Fruit fly (Drosophila melanogaster) whole organism, embryonic: ENCODE data around the gene PGAP2.

Experiments
- Adf1 ChIP-seq: fragments of 200-800 bp; sonication (Bioruptor generic); IDR thresholded peaks from 2 replicates; pipeline ENCODE4 v1.3.6; 2022; ENCODE audit warnings: missing biosample characterization, missing genetic modification characterization
- Aef1 ChIP-seq: fragments of 200-800 bp; sonication (Bioruptor generic); IDR thresholded peaks from 3 replicates; pipeline ENCODE4 v1.3.6; 2022; ENCODE audit warnings: missing biosample characterization, missing genetic modification characterization
- BtbVII ChIP-seq: fragments of 200-800 bp; sonication (Bioruptor generic); optimal IDR thresholded peaks from 3 replicates; lab custom pipeline; 2017; ENCODE audit warnings: missing biosample characterization, mild to moderate bottlenecking, missing genetic modification characterization
- CG10209 ChIP-seq: fragments of 200-800 bp; sonication (Bioruptor generic); optimal IDR thresholded peaks from 3 replicates; lab custom pipeline; 2017; ENCODE audit warnings: missing biosample characterization, mild to moderate bottlenecking, missing genetic modification characterization, missing genetic modification reagents
- CG1024 ChIP-seq: fragments of 200-800 bp; sonication (Bioruptor generic); IDR thresholded peaks from 2 replicates; pipeline ENCODE4 v1.3.6; 2022; ENCODE audit warnings: missing biosample characterization, missing genetic modification characterization
- CG11696 ChIP-seq: fragments of 200-800 bp; sonication (Bioruptor generic); IDR thresholded peaks from 2 replicates; pipeline ENCODE4 v1.3.6; 2022; ENCODE audit warnings: missing biosample characterization, missing genetic modification characterization
- CG15269 ChIP-seq: fragments of 200-800 bp; sonication (Bioruptor generic); optimal IDR thresholded peaks from 2 replicates; lab custom pipeline; 2018; ENCODE audit warnings: missing biosample characterization, mild to moderate bottlenecking, missing genetic modification characterization, moderate library complexity
- CG15696 ChIP-seq: fragments of 200-800 bp; sonication (Bioruptor generic); optimal IDR thresholded peaks from 2 replicates; lab custom pipeline; 2019; ENCODE audit warnings: missing biosample characterization, mild to moderate bottlenecking, missing genetic modification characterization, moderate library complexity
- CG16863 ChIP-seq: fragments of 200-800 bp; sonication (Bioruptor generic); optimal IDR thresholded peaks from 3 replicates; lab custom pipeline; 2016; ENCODE audit warnings: missing biosample characterization, missing genetic modification characterization
- CG17359 ChIP-seq: fragments of 200-800 bp; sonication (Bioruptor generic); optimal IDR thresholded peaks from 3 replicates; lab custom pipeline; 2018; ENCODE audit warnings: missing biosample characterization, mild to moderate bottlenecking, missing genetic modification characterization, moderate library complexity
- CG31388 ChIP-seq: fragments of 200-800 bp; sonication (Bioruptor generic); optimal IDR thresholded peaks from 2 replicates; lab custom pipeline; 2016; ENCODE audit warnings: missing biosample characterization, missing genetic modification characterization
- CG3281 ChIP-seq: fragments of 200-800 bp; sonication (Bioruptor generic); optimal IDR thresholded peaks from 3 replicates; lab custom pipeline; 2017; ENCODE audit warnings: missing biosample characterization, mild to moderate bottlenecking, missing genetic modification characterization
- CG4360 ChIP-seq: fragments of 200-800 bp; sonication (Bioruptor generic); IDR thresholded peaks from 2 replicates; pipeline ENCODE4 v1.3.6; 2022; ENCODE audit warnings: missing biosample characterization, missing genetic modification characterization
- CG6683 ChIP-seq: fragments of 200-800 bp; sonication (Bioruptor generic); optimal IDR thresholded peaks from 2 replicates; lab custom pipeline; 2017; ENCODE audit warnings: missing biosample characterization, mild to moderate bottlenecking, missing genetic modification characterization, missing genetic modification reagents
- CG7987 ChIP-seq: fragments of 200-800 bp; sonication (Bioruptor generic); optimal IDR thresholded peaks from 2 replicates; lab custom pipeline; 2018; ENCODE audit warnings: missing biosample characterization, mild to moderate bottlenecking, missing genetic modification characterization, moderate library complexity
- CG8281 ChIP-seq: fragments of 200-800 bp; sonication (Bioruptor generic); optimal IDR thresholded peaks from 2 replicates; lab custom pipeline; 2018; ENCODE audit warnings: missing biosample characterization, mild to moderate bottlenecking, missing genetic modification characterization, moderate library complexity
- CTCF ChIP-seq: fragments of 200-800 bp; sonication (Bioruptor generic); optimal IDR thresholded peaks from 2 replicates; lab custom pipeline; 2017; ENCODE audit warnings: missing biosample characterization, mild to moderate bottlenecking, missing genetic modification characterization, moderate library complexity
- Deaf1 ChIP-seq: fragments of 200-800 bp; optimal IDR thresholded peaks from 3 replicates; lab custom pipeline; 2019; ENCODE audit warnings: missing biosample characterization, mild to moderate bottlenecking, missing genetic modification characterization, moderate library complexity
- Lhr ChIP-seq: fragments of 200-800 bp; sonication (Bioruptor generic); optimal IDR thresholded peaks from 3 replicates; lab custom pipeline; 2017; ENCODE audit warnings: mild to moderate bottlenecking, missing biosample characterization, missing genetic modification reagents, missing genetic modification characterization
- Side ChIP-seq: fragments of 200-800 bp; sonication (Bioruptor generic); optimal IDR thresholded peaks from 2 replicates; lab custom pipeline; 2016; ENCODE audit warnings: missing biosample characterization, missing genetic modification characterization
- Sox100B ChIP-seq: fragments of 200-800 bp; sonication (Bioruptor generic); optimal IDR thresholded peaks from 3 replicates; lab custom pipeline; 2018; ENCODE audit warnings: missing biosample characterization, mild to moderate bottlenecking, missing genetic modification characterization
- Xbp1 ChIP-seq: fragments of 200-800 bp; sonication (Bioruptor generic); optimal IDR thresholded peaks from 3 replicates; lab custom pipeline; 2016; ENCODE audit warnings: missing biosample characterization, mild to moderate bottlenecking, missing genetic modification characterization
- bigmax ChIP-seq: fragments of 200-800 bp; sonication (Bioruptor generic); optimal IDR thresholded peaks from 2 replicates; lab custom pipeline; 2018; ENCODE audit warnings: missing biosample characterization, mild to moderate bottlenecking, missing genetic modification characterization
- btn ChIP-seq: fragments of 200-800 bp; sonication (Bioruptor generic); optimal IDR thresholded peaks from 2 replicates; lab custom pipeline; 2016; ENCODE audit warnings: missing biosample characterization, missing genetic modification characterization
- cg ChIP-seq: fragments of 200-800 bp; sonication (Bioruptor generic); optimal IDR thresholded peaks from 3 replicates; lab custom pipeline; 2019; ENCODE audit warnings: missing biosample characterization, mild to moderate bottlenecking, missing genetic modification characterization, moderate library complexity
- chinmo ChIP-seq: fragments of 200-800 bp; sonication (Bioruptor generic); IDR thresholded peaks from 4 replicates; pipeline ENCODE4 v1.3.6; 2022; ENCODE audit warnings: missing biosample characterization, missing genetic modification characterization; ENCODE audit not compliant: partially characterized antibody
- chm ChIP-seq: fragments of 200-800 bp; sonication (Bioruptor generic); IDR thresholded peaks from 2 replicates; pipeline ENCODE4 v1.3.6; 2022; ENCODE audit warnings: missing biosample characterization, missing genetic modification characterization
- corto ChIP-seq: fragments of 200-800 bp; sonication (Bioruptor generic); optimal IDR thresholded peaks from 2 replicates; lab custom pipeline; 2016; ENCODE audit warnings: missing biosample characterization, mild to moderate bottlenecking, missing genetic modification characterization, moderate library complexity
- en ChIP-seq: fragments of 200-800 bp; sonication (Bioruptor generic); optimal IDR thresholded peaks from 2 replicates; lab custom pipeline; 2016; ENCODE audit warnings: missing biosample characterization, missing genetic modification characterization
- ftz-f1 ChIP-seq: fragments of 200-800 bp; sonication (Bioruptor generic); optimal IDR thresholded peaks from 2 replicates; lab custom pipeline; 2016; ENCODE audit warnings: missing biosample characterization, missing genetic modification characterization
- grau ChIP-seq: fragments of 200-800 bp; optimal IDR thresholded peaks from 3 replicates; lab custom pipeline; 2019; ENCODE audit warnings: missing biosample characterization, mild to moderate bottlenecking, missing genetic modification characterization, moderate library complexity
- gsb ChIP-seq: fragments of 200-800 bp; sonication (Bioruptor generic); IDR thresholded peaks from 2 replicates; pipeline ENCODE4 v1.3.6; 2022; ENCODE audit warnings: missing biosample characterization, missing genetic modification characterization
- lab ChIP-seq: fragments of 200-800 bp; sonication (Bioruptor generic); optimal IDR thresholded peaks from 3 replicates; lab custom pipeline; 2017; ENCODE audit warnings: missing biosample characterization, missing genetic modification characterization, mild to moderate bottlenecking, moderate library complexity, missing genetic modification reagents
- lbe ChIP-seq: fragments of 200-800 bp; sonication (Bioruptor generic); optimal IDR thresholded peaks from 2 replicates; lab custom pipeline; 2016; ENCODE audit warnings: missing biosample characterization, mild to moderate bottlenecking, missing genetic modification characterization
- pita ChIP-seq: fragments of 200-800 bp; sonication (Bioruptor generic); optimal IDR thresholded peaks from 2 replicates; lab custom pipeline; 2017; ENCODE audit warnings: missing biosample characterization, mild to moderate bottlenecking, missing genetic modification characterization
- prd ChIP-seq, 3 experiments: fragments of >200 bp in 2 of 3; fragments of 200-800 bp in 1 of 3; sonication (Bioruptor generic) in 1 of 3; optimal IDR thresholded peaks in 2 of 3; IDR thresholded peaks in 1 of 3; 2 replicates in 2 of 3; 3 replicates in 1 of 3; pipeline versions ENCODE4 v1.3.6 to Lab custom; 2017 to 2022; ENCODE audit warnings: missing biosample characterization in 1 of 3, missing genetic modification characterization in 1 of 3
- run ChIP-seq: fragments of 200-800 bp; sonication (Bioruptor generic); optimal IDR thresholded peaks from 3 replicates; lab custom pipeline; 2018; ENCODE audit warnings: missing biosample characterization, mild to moderate bottlenecking, missing genetic modification characterization
- shn ChIP-seq: fragments of 200-800 bp; sonication (Bioruptor generic); optimal IDR thresholded peaks from 3 replicates; lab custom pipeline; 2016; ENCODE audit warnings: missing biosample characterization, missing genetic modification characterization
- tna ChIP-seq: fragments of 200-800 bp; sonication (Bioruptor generic); IDR thresholded peaks from 2 replicates; pipeline ENCODE4 v1.3.6; 2022; ENCODE audit warnings: missing biosample characterization, missing genetic modification characterization; ENCODE audit not compliant: partially characterized antibody
- trh ChIP-seq: fragments of 200-800 bp; sonication (Bioruptor generic); optimal IDR thresholded peaks from 2 replicates; lab custom pipeline; 2016; ENCODE audit warnings: missing biosample characterization, missing genetic modification characterization
- tx ChIP-seq: fragments of 200-800 bp; sonication (Bioruptor generic); optimal IDR thresholded peaks from 2 replicates; lab custom pipeline; 2016; ENCODE audit warnings: missing biosample characterization, missing genetic modification characterization
- unpg ChIP-seq: fragments of 200-800 bp; sonication (Bioruptor generic); optimal IDR thresholded peaks from 3 replicates; lab custom pipeline; 2018; ENCODE audit warnings: missing biosample characterization, mild to moderate bottlenecking, missing genetic modification characterization, moderate library complexity
- vfl ChIP-seq: fragments of 200-800 bp; sonication (Bioruptor generic); optimal IDR thresholded peaks from 2 replicates; lab custom pipeline; 2016; ENCODE audit warnings: missing biosample characterization, missing genetic modification characterization
- vnd ChIP-seq: fragments of 200-800 bp; sonication (Bioruptor generic); IDR thresholded peaks from 3 replicates; pipeline ENCODE4 v1.3.6; 2022; ENCODE audit warnings: missing biosample characterization, missing genetic modification characterization; ENCODE audit not compliant: partially characterized antibody
- vvl ChIP-seq: fragments of 200-800 bp; sonication (Bioruptor generic); IDR thresholded peaks from 2 replicates; pipeline ENCODE4 v1.3.6; 2022; ENCODE audit warnings: missing biosample characterization, missing genetic modification characterization

The PGAP2 gene

DNA sequence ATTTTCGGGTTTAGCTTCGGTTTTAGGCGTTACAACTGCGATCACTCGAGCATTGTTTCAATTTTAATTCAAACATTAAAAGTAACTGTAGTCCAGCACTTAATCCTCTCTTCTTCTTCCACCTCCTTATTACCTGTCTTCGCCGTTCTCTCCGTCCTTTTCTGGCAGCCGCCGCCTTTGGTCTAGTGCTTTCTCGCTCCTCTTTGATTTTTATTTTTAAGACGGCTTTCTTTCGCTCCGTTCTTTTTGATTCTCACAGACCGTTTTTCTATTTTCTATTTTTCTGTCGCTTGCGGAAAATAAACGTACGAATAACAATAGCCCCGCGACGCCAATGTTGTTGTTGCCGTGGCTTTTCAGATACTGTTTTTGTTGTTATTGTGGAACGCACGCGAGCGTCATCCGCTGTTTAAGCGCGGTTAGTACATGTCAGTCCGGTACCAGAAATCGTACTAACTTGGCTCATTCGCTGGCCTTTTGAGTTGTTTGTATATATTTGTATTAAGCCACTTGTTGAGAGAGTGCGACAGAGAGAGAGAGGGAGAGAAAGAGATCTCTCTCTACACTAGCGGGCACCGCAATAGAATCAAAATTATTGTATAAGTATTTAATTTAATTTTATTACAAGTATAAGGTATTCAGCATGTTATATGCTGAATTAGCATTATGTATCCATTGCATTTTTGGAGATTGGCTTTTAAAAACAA is 48.7 kb upstream of the PGAP2 start, which contains the start of gene aru (continued):
- TF ChIP-seq run (tag; lab: Kevin White, UChicago) (no peak), CG15269 (tag; lab: Kevin White, UChicago) (peak; percentile 43), Deaf1 (tag; lab: Kevin White, UChicago) (peak; percentile 11), prd (optimal IDR thresholded peaks at IDR 0.05; lab: Kevin White, UChicago) (no peak), prd (GFP tag; IDR thresholded peaks at IDR 0.05; lab: Robert Waterston, UW) (0 out of 3 replicates have a peak, but pooled peaks have one; percentile 15), cg (GFP tag; lab: Kevin White, UChicago) (no peak), unpg (peak; percentile 47), lab (GFP tag; lab: Kevin White, UChicago) (peak; percentile 63), vvl (GFP tag; lab: Robert Waterston, UW) (peak; percentile 70; the same call in 1 of the 2 replicates), Xbp1 (GFP tag; lab: Kevin White, UChicago) (peak; percentile 12), en (no peak)

DNA sequence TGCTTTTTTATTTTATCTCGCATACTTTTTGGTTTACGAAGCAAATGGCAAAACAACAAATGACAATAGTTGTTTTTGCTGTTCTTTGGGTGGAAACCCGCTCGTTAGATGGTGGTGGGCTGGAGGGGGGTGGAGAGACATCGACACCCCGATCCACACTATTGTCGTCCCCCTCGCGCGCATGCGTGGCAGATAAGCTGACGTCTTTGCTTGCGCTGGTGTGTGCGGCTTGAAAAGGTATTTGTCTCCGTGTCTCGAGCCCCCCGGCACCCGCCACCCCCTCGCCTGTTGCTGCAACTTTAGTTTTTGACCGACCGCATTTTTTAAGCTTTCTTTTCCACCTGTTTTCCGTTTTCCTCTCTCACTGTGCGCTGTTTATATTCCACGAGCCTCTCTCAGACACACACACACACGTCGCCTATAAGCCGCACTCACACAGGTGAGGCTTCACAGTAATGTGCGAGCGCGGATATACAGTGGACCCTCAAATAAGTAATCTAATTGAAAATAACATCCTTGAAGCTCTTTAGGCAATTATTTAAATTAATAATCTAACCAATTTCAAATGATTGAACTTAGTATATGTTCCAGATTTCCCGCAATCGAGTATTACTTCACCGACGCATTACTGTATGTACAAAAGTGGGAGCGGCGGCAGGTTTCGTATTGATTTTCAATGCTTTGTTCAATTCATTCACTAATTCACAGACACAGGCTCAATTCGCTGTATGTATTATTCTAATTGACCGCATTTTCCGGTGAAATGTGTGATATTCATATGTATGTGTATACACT is 47.8 kb upstream of the PGAP2 start:
- TF ChIP-seq CG15269 (tag; lab: Kevin White, UChicago) (peak; percentile 96), trh (GFP tag; lab: Kevin White, UChicago) (peak; percentile 69), Sox100B (GFP tag; lab: Kevin White, UChicago) (peak; percentile 85), btn (GFP tag; lab: Kevin White, UChicago) (peak; percentile 77), shn (GFP tag; lab: Kevin White, UChicago) (peak; percentile 75), CG16863 (peak; percentile 90), run (tag; lab: Kevin White, UChicago) (peak; percentile 78), Side (GFP tag; lab: Kevin White, UChicago) (peak; percentile 92), CG8281 (tag; lab: Kevin White, UChicago) (peak; percentile 86), CG11696 (GFP tag; lab: Robert Waterston, UW) (peak; percentile 88), CG31388 (GFP tag; lab: Kevin White, UChicago) (peak; percentile 75), CG15696 (tag; lab: Kevin White, UChicago) (peak; percentile 89), CG4360 (peak; percentile 64), gsb (GFP tag; lab: Robert Waterston, UW) (peak; percentile 94), chm (peak; percentile 94), CG1024 (GFP tag; lab: Robert Waterston, UW) (peak; percentile 91), vfl (GFP tag; lab: Kevin White, UChicago) (peak; percentile 79), pita (no peak), Adf1 (GFP tag; lab: Robert Waterston, UW) (peak; percentile 67), vnd (no peak), CG10209 (GFP tag; lab: Kevin White, UChicago) (peak; percentile 91), CG6683 (GFP tag; lab: Kevin White, UChicago) (peak; percentile 83), bigmax (GFP tag; lab: Kevin White, UChicago) (peak; percentile 26), Lhr (GFP tag; lab: Kevin White, UChicago) (peak; percentile 63), CG3281 (GFP tag; lab: Kevin White, UChicago) (peak; percentile 89), grau (tag; lab: Kevin White, UChicago) (peak; percentile 99), tna (GFP tag; lab: Robert Waterston, UW) (peak; percentile 41; the same call in 1 of the 2 replicates), tx (peak; percentile 79), Aef1 (peak; percentile 94), en (peak; percentile 73), lbe (peak; percentile 94), ftz-f1 (GFP tag; lab: Kevin White, UChicago) (no peak), CG7987 (peak; percentile 84), CG17359 (peak; percentile 95), chinmo (GFP tag; lab: Robert Waterston, UW) (peak; percentile 92; the same call in 2 of the 4 replicates), corto (GFP tag; lab: Kevin White, UChicago) (peak; percentile 89), CTCF (GFP tag; lab: Kevin White, UChicago) (peak; percentile 29), BtbVII (GFP tag; lab: Kevin White, UChicago) (peak; percentile 90)
